Fruit fly (Drosophila melanogaster) whole organism, embryonic: ENCODE measurements around the gene hfw.

ENCODE experiments used
- CG10274 ChIP-seq: fragments of 200-800 bp; sonication (Bioruptor generic); optimal IDR thresholded peaks from 3 replicates; lab custom pipeline; 2017; ENCODE audit warnings: missing biosample characterization, mild to moderate bottlenecking, missing genetic modification characterization
- CG16863 ChIP-seq: fragments of 200-800 bp; sonication (Bioruptor generic); optimal IDR thresholded peaks from 3 replicates; lab custom pipeline; 2016; ENCODE audit warnings: missing biosample characterization, missing genetic modification characterization
- CG31441 ChIP-seq: fragments of 200-800 bp; sonication (Bioruptor generic); IDR thresholded peaks from 2 replicates; pipeline ENCODE4 v1.3.6; 2022; ENCODE audit warnings: missing biosample characterization, missing genetic modification characterization
- CG34376 ChIP-seq: fragments of 200-800 bp; sonication (Bioruptor generic); optimal IDR thresholded peaks from 2 replicates; lab custom pipeline; 2018; ENCODE audit warnings: missing biosample characterization, mild to moderate bottlenecking, missing genetic modification characterization
- CG7928 ChIP-seq: fragments of 200-800 bp; sonication (Bioruptor generic); optimal IDR thresholded peaks from 2 replicates; lab custom pipeline; 2017; ENCODE audit warnings: missing biosample characterization, mild to moderate bottlenecking, missing genetic modification characterization
- CG7963 ChIP-seq: fragments of 200-800 bp; sonication (Bioruptor generic); IDR thresholded peaks from 3 replicates; pipeline ENCODE4 v1.3.6; 2022; ENCODE audit warnings: missing biosample characterization, missing genetic modification characterization; ENCODE audit not compliant: partially characterized antibody
- Deaf1 ChIP-seq: fragments of 200-800 bp; optimal IDR thresholded peaks from 3 replicates; lab custom pipeline; 2019; ENCODE audit warnings: missing biosample characterization, mild to moderate bottlenecking, missing genetic modification characterization, moderate library complexity
- Eip74EF ChIP-seq, 2 experiments: fragments of 200-800 bp in 1 of 2; fragments of >200 bp in 1 of 2; sonication (Bioruptor generic) in 1 of 2; optimal IDR thresholded peaks; 2 replicates each; lab custom pipeline; 2017 to 2019; ENCODE audit warnings: missing biosample characterization in 2 of 2, missing genetic modification characterization in 2 of 2, mild to moderate bottlenecking in 1 of 2, moderate library complexity in 1 of 2
- Ets65A ChIP-seq: fragments of 200-800 bp; sonication (Bioruptor generic); peaks from one replicate; lab custom pipeline; 2016; ENCODE audit warnings: missing biosample characterization, missing genetic modification characterization
- Lpt ChIP-seq: fragments of >200 bp; optimal IDR thresholded peaks from 2 replicates; lab custom pipeline; 2018; ENCODE audit warnings: missing biosample characterization, missing genetic modification characterization
- inv ChIP-seq: fragments of 200-800 bp; sonication (Bioruptor generic); IDR thresholded peaks from 2 replicates; pipeline ENCODE4 v1.3.6; 2022; ENCODE audit warnings: missing biosample characterization, missing genetic modification characterization; ENCODE audit not compliant: partially characterized antibody
- pfk ChIP-seq: fragments of 200-800 bp; sonication (Bioruptor generic); optimal IDR thresholded peaks from 2 replicates; lab custom pipeline; 2018; ENCODE audit warnings: missing biosample characterization, mild to moderate bottlenecking, missing genetic modification characterization, moderate library complexity
- shn ChIP-seq: fragments of 200-800 bp; sonication (Bioruptor generic); optimal IDR thresholded peaks from 3 replicates; lab custom pipeline; 2016; ENCODE audit warnings: missing biosample characterization, missing genetic modification characterization
- yki ChIP-seq: fragments of >200 bp; optimal IDR thresholded peaks from 3 replicates; lab custom pipeline; 2018

- TF ChIP-seq pfk (no peak), inv (GFP tag; lab: Robert Waterston, UW) (no peak), Deaf1 (tag; lab: Kevin White, UChicago) (no peak), Eip74EF (GFP tag; optimal IDR thresholded peaks at IDR 0.05; lab: Kevin White, UChicago) (no peak), shn (GFP tag; lab: Kevin White, UChicago) (no peak), Lpt (no peak), Ets65A (no peak), CG10274 (GFP tag; lab: Kevin White, UChicago) (no peak), CG31441 (GFP tag; lab: Robert Waterston, UW) (no peak), CG7928 (GFP tag; lab: Kevin White, UChicago) (no peak), CG7963 (no peak), yki (lab: Kevin White, UChicago) (no peak), CG16863 (GFP tag; lab: Kevin White, UChicago) (no peak), CG34376 (GFP tag; lab: Kevin White, UChicago) (no peak)
Measured at dm6 chrX:1669840-1670239, 470 bp downstream of the hfw start.
